Worm (Caenorhabditis elegans) whole organism, young adult: ENCODE measurements around the gene npa-1.

Experiments used
- B0035.1 ChIP-seq: sonication (generic microtip); optimal IDR thresholded peaks from 2 replicates; lab custom pipeline; 2016; ENCODE audit warnings: missing genetic modification characterization, mild to moderate bottlenecking, missing compliant biosample characterization, missing genotype, missing genetic modification reagents
- B0261.1 ChIP-seq: sonication (generic microtip); optimal IDR thresholded peaks from 2 replicates; lab custom pipeline; 2016; ENCODE audit warnings: mild to moderate bottlenecking, missing genetic modification characterization, moderate library complexity, missing compliant biosample characterization
- B0336.3 ChIP-seq: fragments of 200-800 bp; sonication (Bioruptor generic); IDR thresholded peaks from 2 replicates; pipeline ENCODE4 v1.3.6; 2022; ENCODE audit warnings: missing genetic modification characterization, missing compliant biosample characterization
- F22D6.2 ChIP-seq: sonication (generic microtip); optimal IDR thresholded peaks from 2 replicates; lab custom pipeline; 2016; ENCODE audit warnings: mild to moderate bottlenecking, missing genetic modification characterization, missing compliant biosample characterization
- F33H1.4 ChIP-seq: fragments of 200-800 bp; sonication (Bioruptor generic); IDR thresholded peaks from 2 replicates; pipeline ENCODE4 v1.3.6; 2022; ENCODE audit warnings: missing genetic modification reagents, missing genetic modification characterization, missing compliant biosample characterization
- F37B4.10 ChIP-seq: fragments of 200-800 bp; sonication (Bioruptor generic); IDR thresholded peaks from 2 replicates; pipeline ENCODE4 v1.3.6; 2022; ENCODE audit warnings: missing genetic modification characterization, missing compliant biosample characterization
- T07F8.4 ChIP-seq: sonication (generic microtip); optimal IDR thresholded peaks from 2 replicates; lab custom pipeline; 2016; ENCODE audit warnings: mild to moderate bottlenecking, missing genetic modification characterization, moderate library complexity, missing compliant biosample characterization
- Y53G8AR.9 ChIP-seq: fragments of 200-800 bp; sonication (Bioruptor generic); conservative IDR thresholded peaks from 2 replicates; pipeline ENCODE4 v1.3.6; 2022; ENCODE audit warnings: missing genetic modification reagents, missing genetic modification characterization, missing compliant biosample characterization
- Y56A3A.18 ChIP-seq: fragments of 200-800 bp; sonication (Bioruptor generic); IDR thresholded peaks from 2 replicates; pipeline ENCODE4 v1.3.6; 2022; ENCODE audit warnings: missing genetic modification reagents, missing genetic modification characterization, missing compliant biosample characterization
- akir-1 ChIP-seq: fragments of 200-800 bp; sonication (Bioruptor generic); optimal IDR thresholded peaks from 2 replicates; lab custom pipeline; 2018; ENCODE audit warnings: mild to moderate bottlenecking, missing genetic modification characterization, moderate library complexity, missing compliant biosample characterization
- aptf-3 ChIP-seq: fragments of 200-800 bp; sonication (Bioruptor generic); IDR thresholded peaks from 2 replicates; pipeline ENCODE4 v1.3.6; 2022; ENCODE audit warnings: missing genetic modification characterization, missing compliant biosample characterization
- atf-7 ChIP-seq: sonication (generic microtip); optimal IDR thresholded peaks from 2 replicates; lab custom pipeline; 2017; ENCODE audit warnings: mild to moderate bottlenecking, missing genetic modification characterization, missing compliant biosample characterization
- attf-5 ChIP-seq: fragments of 200-800 bp; sonication (Bioruptor generic); optimal IDR thresholded peaks from 2 replicates; lab custom pipeline; 2018; ENCODE audit warnings: mild to moderate bottlenecking, missing genetic modification characterization, missing compliant biosample characterization
- bed-2 ChIP-seq: fragments of 200-800 bp; sonication (Bioruptor generic); IDR thresholded peaks from 2 replicates; pipeline ENCODE4 v1.3.6; 2022; ENCODE audit warnings: missing genetic modification reagents, missing genetic modification characterization, missing compliant biosample characterization
- ceh-100 ChIP-seq: fragments of 200-800 bp; sonication (Bioruptor generic); IDR thresholded peaks from 2 replicates; pipeline ENCODE4 v1.3.6; 2022; ENCODE audit warnings: missing genetic modification reagents, missing genetic modification characterization, missing compliant biosample characterization
- ceh-79 ChIP-seq: sonication (generic microtip); optimal IDR thresholded peaks from 2 replicates; lab custom pipeline; 2017; ENCODE audit warnings: mild to moderate bottlenecking, missing genetic modification characterization, missing compliant biosample characterization
- dpff-1 ChIP-seq: sonication (generic microtip); optimal IDR thresholded peaks from 2 replicates; lab custom pipeline; 2017; ENCODE audit warnings: mild to moderate bottlenecking, missing genetic modification characterization, missing compliant biosample characterization
- dpl-1 ChIP-seq: fragments of 150-350 bp; optimal IDR thresholded peaks from 2 replicates; lab custom pipeline; 2014; ENCODE audit warnings: missing biosample characterization, missing genetic modification reagents, missing genetic modification characterization
- egl-18 ChIP-seq: fragments of 200-800 bp; sonication (Bioruptor generic); IDR thresholded peaks from 2 replicates; pipeline ENCODE4 v1.3.6; 2022; ENCODE audit warnings: missing genetic modification reagents, missing genetic modification characterization, missing compliant biosample characterization
- egl-44 ChIP-seq: fragments of 200-800 bp; sonication (Bioruptor generic); IDR thresholded peaks from 2 replicates; pipeline ENCODE4 v1.3.6; 2022; ENCODE audit warnings: missing genetic modification reagents, missing genetic modification characterization, missing compliant biosample characterization
- gei-17 ChIP-seq: fragments of 200-800 bp; sonication (Bioruptor generic); optimal IDR thresholded peaks from 2 replicates; lab custom pipeline; 2018; ENCODE audit warnings: mild to moderate bottlenecking, missing genetic modification characterization, missing compliant biosample characterization
- him-1 ChIP-seq: sonication (generic microtip); optimal IDR thresholded peaks from 2 replicates; lab custom pipeline; 2016; ENCODE audit warnings: missing genotype, missing genetic modification reagents, missing genetic modification characterization, missing compliant biosample characterization
- hlh-12 ChIP-seq: sonication (generic microtip); optimal IDR thresholded peaks from 2 replicates; lab custom pipeline; 2016; ENCODE audit warnings: missing genetic modification characterization, missing compliant biosample characterization
- lag-1 ChIP-seq: fragments of 200-800 bp; sonication (Bioruptor generic); IDR thresholded peaks from 2 replicates; pipeline ENCODE4 v1.3.6; 2022; ENCODE audit warnings: missing genetic modification reagents, missing genetic modification characterization, missing compliant biosample characterization
- let-526 ChIP-seq: fragments of 200-800 bp; sonication (Bioruptor generic); IDR thresholded peaks from 2 replicates; pipeline ENCODE4 v1.3.6; 2022; ENCODE audit warnings: missing genetic modification reagents, missing genetic modification characterization, missing compliant biosample characterization
- lin-26 ChIP-seq: fragments of 200-800 bp; sonication (Bioruptor generic); IDR thresholded peaks from 2 replicates; pipeline ENCODE4 v1.3.6; 2022; ENCODE audit warnings: missing genetic modification reagents, missing genetic modification characterization, missing compliant biosample characterization
- lin-35 ChIP-seq, 3 experiments: fragments of 150-350 bp in 2 of 3; sonication (generic microtip) in 1 of 3; optimal IDR thresholded peaks; 2 replicates each; lab custom pipeline; 2014 to 2018; ENCODE audit warnings: missing biosample characterization in 3 of 3, missing genetic modification characterization in 3 of 3, missing genetic modification reagents in 3 of 3
- lin-54 ChIP-seq: fragments of 200-800 bp; sonication (Bioruptor generic); optimal IDR thresholded peaks from 2 replicates; lab custom pipeline; 2018; ENCODE audit warnings: mild to moderate bottlenecking, missing genetic modification characterization, missing compliant biosample characterization
- lir-1 ChIP-seq: fragments of 200-800 bp; sonication (Bioruptor generic); conservative IDR thresholded peaks from 2 replicates; pipeline ENCODE4 v1.3.6; 2022; ENCODE audit warnings: missing genetic modification reagents, missing genetic modification characterization, missing compliant biosample characterization
- lsy-27 ChIP-seq: sonication (generic microtip); optimal IDR thresholded peaks from 2 replicates; lab custom pipeline; 2017; ENCODE audit warnings: missing genetic modification characterization, mild to moderate bottlenecking, missing compliant biosample characterization, antibody characterized with exemption, missing genotype, borderline replicate concordance; ENCODE audit not compliant: insufficient read depth
- nhr-90 ChIP-seq: sonication (generic microtip); optimal IDR thresholded peaks from 2 replicates; lab custom pipeline; 2016; ENCODE audit warnings: missing genotype, mild to moderate bottlenecking, missing genetic modification characterization, missing compliant biosample characterization
- pbrm-1 ChIP-seq: fragments of 200-800 bp; sonication (Bioruptor generic); IDR thresholded peaks from 2 replicates; pipeline ENCODE4 v1.3.6; 2022; ENCODE audit warnings: missing genetic modification reagents, missing genetic modification characterization, missing compliant biosample characterization
- rcor-1 ChIP-seq: fragments of 200-800 bp; sonication (Bioruptor generic); IDR thresholded peaks from 2 replicates; pipeline ENCODE4 v1.3.6; 2022; ENCODE audit warnings: missing genetic modification reagents, missing genetic modification characterization, missing compliant biosample characterization
- sdz-38 ChIP-seq: sonication (generic microtip); optimal IDR thresholded peaks from 2 replicates; lab custom pipeline; 2016; ENCODE audit warnings: missing genotype, missing genetic modification characterization, missing compliant biosample characterization
- snpc-1.3 ChIP-seq: sonication (generic microtip); optimal IDR thresholded peaks from 2 replicates; lab custom pipeline; 2017; ENCODE audit warnings: missing genetic modification characterization, mild to moderate bottlenecking, missing compliant biosample characterization, antibody characterized with exemption, moderate library complexity, missing genotype, missing genetic modification reagents; ENCODE audit not compliant: insufficient read depth
- snpc-4 ChIP-seq, 5 experiments: fragments of 150-350 bp in 1 of 5; sonication (generic microtip) in 4 of 5; optimal IDR thresholded peaks; 2 replicates each; lab custom pipeline; 2014 to 2018; ENCODE audit warnings: missing genetic modification characterization in 5 of 5, missing biosample characterization in 3 of 5, antibody characterized with exemption in 2 of 5, mild to moderate bottlenecking in 2 of 5, missing compliant biosample characterization in 2 of 5, missing genotype in 2 of 5, moderate library complexity in 2 of 5, missing genetic modification reagents in 1 of 5
- somi-1 ChIP-seq: fragments of 200-800 bp; sonication (Bioruptor generic); optimal IDR thresholded peaks from 2 replicates; lab custom pipeline; 2018; ENCODE audit warnings: mild to moderate bottlenecking, missing genetic modification characterization, missing compliant biosample characterization
- tbx-9 ChIP-seq: sonication (generic microtip); optimal IDR thresholded peaks from 2 replicates; lab custom pipeline; 2016; ENCODE audit warnings: borderline replicate concordance, missing genetic modification characterization, inconsistent platforms, missing compliant biosample characterization
- unc-62 ChIP-seq: fragments of 150-350 bp; optimal IDR thresholded peaks from 2 replicates; lab custom pipeline; 2014; ENCODE audit warnings: missing biosample characterization, missing genetic modification reagents, missing genetic modification characterization
- ztf-22 ChIP-seq: fragments of 200-800 bp; sonication (Bioruptor generic); optimal IDR thresholded peaks from 2 replicates; lab custom pipeline; 2018; ENCODE audit warnings: mild to moderate bottlenecking, missing genetic modification characterization, moderate library complexity, missing compliant biosample characterization
- ztf-26 ChIP-seq: sonication (generic microtip); optimal IDR thresholded peaks from 2 replicates; lab custom pipeline; 2017; ENCODE audit warnings: missing genetic modification characterization, missing compliant biosample characterization
- ztf-3 ChIP-seq: fragments of 200-800 bp; sonication (Bioruptor generic); optimal IDR thresholded peaks from 2 replicates; lab custom pipeline; 2018; ENCODE audit warnings: mild to moderate bottlenecking, missing genetic modification characterization, missing compliant biosample characterization

npa-1 gene

ce11 chrV:7084612-7085139 is 9.1 kb downstream of the npa-1 start, which contains the start of gene mys-1 (continued):
- TF ChIP-seq him-1 (tag; lab: Kevin White, UChicago) (peak; percentile 9), pbrm-1 (no peak), ztf-3 (GFP tag; lab: Kevin White, UChicago) (no peak), lin-35 (GFP tag; optimal IDR thresholded peaks at IDR 0.05; lab: Kevin White, UChicago) (peak in 2 of 3 experiments; percentile 45 to 92), aptf-3 (GFP tag; lab: Robert Waterston, UW) (no peak), tbx-9 (no peak), F22D6.2 (no peak), somi-1 (GFP tag; lab: Kevin White, UChicago) (no peak), dpff-1 (tag; lab: Kevin White, UChicago) (no peak), snpc-4 (GFP tag; optimal IDR thresholded peaks at IDR 0.05; lab: Kevin White, UChicago) (peak; percentile 42), snpc-4 (tag; optimal IDR thresholded peaks at IDR 0.05; lab: Kevin White, UChicago) (peak in 1 of 4 experiments; percentile 7), akir-1 (no peak), T07F8.4 (tag; lab: Kevin White, UChicago) (no peak), dpl-1 (GFP tag; lab: Kevin White, UChicago) (peak; percentile 86), gei-17 (GFP tag; lab: Kevin White, UChicago) (no peak), Y56A3A.18 (GFP tag; lab: Robert Waterston, UW) (no peak), sdz-38 (no peak), B0261.1 (no peak), Y53G8AR.9 (GFP tag; lab: Robert Waterston, UW) (no peak), nhr-90 (no peak), ceh-79 (tag; lab: Kevin White, UChicago) (no peak), let-526 (GFP tag; lab: Robert Waterston, UW) (no peak), egl-18 (GFP tag; lab: Robert Waterston, UW) (no peak), F33H1.4 (GFP tag; lab: Robert Waterston, UW) (no peak), ztf-26 (tag; lab: Kevin White, UChicago) (no peak), bed-2 (no peak), lin-26 (no peak), egl-44 (GFP tag; lab: Robert Waterston, UW) (no peak), lsy-27 (tag; lab: Kevin White, UChicago) (no peak), lir-1 (GFP tag; lab: Robert Waterston, UW) (no peak)

- TF ChIP-seq B0336.3 (GFP tag; lab: Robert Waterston, UW) (no peak), lag-1 (GFP tag; lab: Robert Waterston, UW) (no peak), ztf-22 (GFP tag; lab: Kevin White, UChicago) (no peak), snpc-1.3 (tag; lab: Kevin White, UChicago) (no peak)
Observed at ce11 chrV:7085518-7086104, 10.0 kb downstream of the npa-1 start, which contains the start of gene VC5.2. Gene VC5.2 (plus strand): TSS chrV:7085956.

ce11 chrV:7087340-7087739 is 11.8 kb downstream of the npa-1 start:
- TF ChIP-seq attf-5 (GFP tag; lab: Kevin White, UChicago) (no peak), F37B4.10 (no peak), B0035.1 (tag; lab: Kevin White, UChicago) (no peak), lin-54 (GFP tag; lab: Kevin White, UChicago) (no peak), nhr-90 (no peak), unc-62 (GFP tag; lab: Kevin White, UChicago) (no peak), rcor-1 (GFP tag; lab: Robert Waterston, UW) (no peak), somi-1 (GFP tag; lab: Kevin White, UChicago) (no peak), ceh-100 (no peak), B0336.3 (GFP tag; lab: Robert Waterston, UW) (no peak), hlh-12 (tag; lab: Kevin White, UChicago) (no peak), lsy-27 (tag; lab: Kevin White, UChicago) (no peak), atf-7 (tag; lab: Kevin White, UChicago) (no peak), lag-1 (GFP tag; lab: Robert Waterston, UW) (no peak)
